Worm (Caenorhabditis elegans): Measurements from ENCODE around the gene cnc-5.

The cnc-5 gene

DNA sequence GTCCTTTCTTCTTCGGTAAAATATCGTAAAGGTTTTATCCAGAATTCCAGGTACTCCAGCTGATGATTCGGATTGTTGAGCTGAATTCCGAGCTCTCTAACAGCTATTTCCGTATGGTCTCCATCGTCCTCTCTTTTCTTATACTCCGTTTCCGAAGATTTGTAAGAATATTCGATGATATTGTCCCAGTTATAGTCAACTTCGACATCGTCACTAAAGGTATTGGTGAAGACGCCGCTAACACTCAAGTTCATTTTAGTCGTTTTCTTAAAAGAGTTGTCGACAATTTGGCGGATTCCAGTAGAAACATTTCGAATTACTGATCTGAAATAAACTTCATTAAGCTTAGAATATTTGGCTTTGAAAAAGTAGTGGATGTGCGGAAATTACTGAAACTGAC is 10.1 kb upstream of the cnc-5 start:
- no peak for TF ChIP-seq somi-1 (GFP tag; optimal IDR thresholded peaks at IDR 0.05)
- TF ChIP-seq akir-1 (GFP tag; optimal IDR thresholded peaks at IDR 0.05) = no peak
- TF ChIP-seq C17E4.6 (GFP tag; IDR thresholded peaks at IDR 0.05) = no peak
- TF ChIP-seq egl-18 (GFP tag; IDR thresholded peaks at IDR 0.05) = no peak
- no peak for TF ChIP-seq ceh-27 (GFP tag; optimal IDR thresholded peaks at IDR 0.05)
- TF ChIP-seq Y95B8A.8 (GFP tag; IDR thresholded peaks at IDR 0.05) = no peak
- no peak for TF ChIP-seq Y53F4B.3 (GFP tag; IDR thresholded peaks at IDR 0.05)
- no peak for TF ChIP-seq egl-44 (GFP tag; IDR thresholded peaks at IDR 0.05)
- no peak for TF ChIP-seq snpc-1.3 (tag; optimal IDR thresholded peaks at IDR 0.05; ENCODE audit: insufficient read depth)
- no peak for TF ChIP-seq bed-1 (GFP tag; IDR thresholded peaks at IDR 0.05)
- TF ChIP-seq let-526 (GFP tag; IDR thresholded peaks at IDR 0.05) = no peak
- no peak for TF ChIP-seq tbp1 (GFP tag; optimal IDR thresholded peaks at IDR 0.05)
- TF ChIP-seq repo-1 (tag; optimal IDR thresholded peaks at IDR 0.05) = no peak
- no peak for TF ChIP-seq F10E7.11 (tag; optimal IDR thresholded peaks at IDR 0.05)
- TF ChIP-seq attf-3 (GFP tag; conservative IDR thresholded peaks at IDR 0.05) = no peak
- no peak for TF ChIP-seq die-1 (tag; optimal IDR thresholded peaks at IDR 0.05)
- no peak for TF ChIP-seq F23B12.7 (tag; optimal IDR thresholded peaks at IDR 0.05; ENCODE audit: insufficient read depth)

DNA sequence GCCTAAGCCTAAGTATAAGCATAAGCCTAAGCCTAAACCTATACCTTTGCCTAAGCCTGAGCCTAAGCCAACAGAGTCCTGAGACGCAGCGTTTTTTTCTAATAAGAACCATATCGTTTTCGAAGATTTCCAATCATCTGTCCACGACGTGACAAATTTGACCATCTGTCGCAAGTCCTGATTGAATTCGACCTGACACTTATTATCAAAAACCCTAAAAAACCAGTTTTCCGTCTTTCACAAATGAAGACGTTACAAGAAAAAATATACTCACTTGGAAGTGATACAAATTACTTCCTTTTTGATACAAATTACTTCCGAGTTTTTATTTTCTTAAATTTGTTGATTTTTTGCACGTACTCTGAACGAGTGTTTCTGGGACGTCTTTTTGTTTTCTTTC is 7.0 kb upstream of the cnc-5 start:
- no peak for TF ChIP-seq K11D2.4 (GFP tag; IDR thresholded peaks at IDR 0.05)
- no peak for TF ChIP-seq nhr-90 (tag; optimal IDR thresholded peaks at IDR 0.05)
- TF ChIP-seq ZK185.1 (tag; optimal IDR thresholded peaks at IDR 0.05; ENCODE audit: poor library complexity, severe bottlenecking) = no peak
- TF ChIP-seq B0035.1 (tag; optimal IDR thresholded peaks at IDR 0.05) = no peak
- TF ChIP-seq snpc-3.4 (tag; optimal IDR thresholded peaks at IDR 0.05) = no peak
- no peak for TF ChIP-seq cebp-1 (GFP tag; IDR thresholded peaks at IDR 0.05)
- no peak for TF ChIP-seq cebp-1 (tag; optimal IDR thresholded peaks at IDR 0.05)
- TF ChIP-seq nhr-120 (GFP tag; IDR thresholded peaks at IDR 0.05) = no peak
- no peak for TF ChIP-seq ztf-3 (GFP tag; optimal IDR thresholded peaks at IDR 0.05)
- no peak for TF ChIP-seq F23B12.7 (tag; optimal IDR thresholded peaks at IDR 0.05; ENCODE audit: insufficient read depth)
- no peak for TF ChIP-seq B0261.1 (tag; optimal IDR thresholded peaks at IDR 0.05)
- no peak for TF ChIP-seq F37B4.10 (GFP tag; IDR thresholded peaks at IDR 0.05)

ce11 chrV:1438832-1439231 is 6.3 kb upstream of the cnc-5 start, which contains the start of gene R09B5.11:
Gene R09B5.11 (plus strand): TSS chrV:1439205.
- peak; percentile 20; the same call in 1 of the 2 replicates for TF ChIP-seq K11D2.4 (GFP tag; IDR thresholded peaks at IDR 0.05)
- no peak for TF ChIP-seq sea-2 (GFP tag; IDR thresholded peaks at IDR 0.05)
- peak; percentile 29 for TF ChIP-seq lin-40 (tag; optimal IDR thresholded peaks at IDR 0.05)
- TF ChIP-seq ztf-26 (tag; optimal IDR thresholded peaks at IDR 0.05) = peak; percentile 29

- TF ChIP-seq ceh-40 (GFP tag; IDR thresholded peaks at IDR 0.05) = no peak
- TF ChIP-seq dpl-1 (GFP tag; optimal IDR thresholded peaks at IDR 0.05) = no peak
- TF ChIP-seq B0261.1 (tag; optimal IDR thresholded peaks at IDR 0.05) = no peak
- no peak for TF ChIP-seq K11D2.4 (GFP tag; IDR thresholded peaks at IDR 0.05)
- no peak for TF ChIP-seq zim-3 (tag; optimal IDR thresholded peaks at IDR 0.05)
- TF ChIP-seq madf-8 (GFP tag; conservative IDR thresholded peaks at IDR 0.05) = no peak
- no peak for TF ChIP-seq attf-5 (GFP tag; optimal IDR thresholded peaks at IDR 0.05)
- TF ChIP-seq lin-26 (GFP tag; IDR thresholded peaks at IDR 0.05) = no peak
- TF ChIP-seq snpc-1.3 (tag; optimal IDR thresholded peaks at IDR 0.05; ENCODE audit: insufficient read depth) = no peak
- TF ChIP-seq lin-40 (tag; optimal IDR thresholded peaks at IDR 0.05) = no peak
- TF ChIP-seq hrde-1 (tag; optimal IDR thresholded peaks at IDR 0.05; ENCODE audit: borderline replicate concordance) = no peak
- no peak for TF ChIP-seq bed-1 (GFP tag; IDR thresholded peaks at IDR 0.05)
- TF ChIP-seq aptf-3 (GFP tag; IDR thresholded peaks at IDR 0.05) = no peak
- no peak for TF ChIP-seq lsy-27 (tag; optimal IDR thresholded peaks at IDR 0.05; ENCODE audit: borderline replicate concordance, insufficient read depth)
These were observed 3.1 kb upstream of the cnc-5 start, which contains the start of gene cnc-11 for ce11 chrV:1442042-1442441. Gene cnc-11 (plus strand): TSS chrV:1442342.

All from whole organism, young adult.